Worm (Caenorhabditis elegans) whole organism, L3 larva: ENCODE measurements around the gene F10D7.4.

Experiments used
- R02D3.7 ChIP-seq: fragments of 150-350 bp; optimal IDR thresholded peaks from 2 replicates; lab custom pipeline; 2014; ENCODE audit warnings: missing biosample characterization, missing genetic modification characterization
- ZK546.5 ChIP-seq: sonication (generic microtip); optimal IDR thresholded peaks from 2 replicates; lab custom pipeline; 2017; ENCODE audit warnings: missing biosample characterization, missing genetic modification characterization
- aly-2 ChIP-seq: fragments of 150-350 bp; optimal IDR thresholded peaks from 2 replicates; lab custom pipeline; 2014; ENCODE audit warnings: missing biosample characterization, missing genetic modification characterization
- ama-1 ChIP-seq: fragments of 150-350 bp; optimal IDR thresholded peaks from 2 replicates; lab custom pipeline; 2018
- ceh-16 ChIP-seq: sonication (generic microtip); optimal IDR thresholded peaks from 2 replicates; lab custom pipeline; 2017; ENCODE audit warnings: missing biosample characterization, missing genetic modification characterization
- ceh-28 ChIP-seq: fragments of 150-350 bp; optimal IDR thresholded peaks from 2 replicates; lab custom pipeline; 2014; ENCODE audit warnings: missing biosample characterization, missing genetic modification reagents, missing genetic modification characterization
- ceh-82 ChIP-seq: fragments of 150-350 bp; optimal IDR thresholded peaks from 2 replicates; lab custom pipeline; 2014; ENCODE audit warnings: missing biosample characterization, missing genetic modification characterization
- ceh-9 ChIP-seq: sonication (generic microtip); optimal IDR thresholded peaks from 2 replicates; lab custom pipeline; 2018; ENCODE audit warnings: missing biosample characterization, missing genetic modification characterization
- daf-12 ChIP-seq: fragments of 150-350 bp; optimal IDR thresholded peaks from 2 replicates; lab custom pipeline; 2014; ENCODE audit warnings: missing biosample characterization, missing genetic modification reagents, missing genetic modification characterization
- egl-27 ChIP-seq: sonication (generic microtip); optimal IDR thresholded peaks from 4 replicates; lab custom pipeline; 2017; ENCODE audit warnings: missing biosample characterization, missing genetic modification reagents, missing genetic modification characterization
- elt-1 ChIP-seq: fragments of 150-350 bp; optimal IDR thresholded peaks from 2 replicates; lab custom pipeline; 2014; ENCODE audit warnings: missing biosample characterization, missing genetic modification characterization
- elt-2 ChIP-seq: sonication (generic microtip); optimal IDR thresholded peaks from 2 replicates; lab custom pipeline; 2016; ENCODE audit warnings: missing genetic modification reagents, mild to moderate bottlenecking, missing genetic modification characterization, missing compliant biosample characterization
- elt-3 ChIP-seq, 3 experiments: fragments of 150-350 bp in 1 of 3; sonication (generic microtip) in 2 of 3; optimal IDR thresholded peaks; 2 replicates in 2 of 3; 4 replicates in 1 of 3; lab custom pipeline; 2014 to 2017; ENCODE audit warnings: missing biosample characterization in 3 of 3, missing genetic modification characterization in 3 of 3
- eor-1 ChIP-seq, 2 experiments: fragments of 150-350 bp; optimal IDR thresholded peaks; 2 replicates each; lab custom pipeline; 2014 to 2018; ENCODE audit warnings: missing biosample characterization in 2 of 2, missing genetic modification characterization in 2 of 2
- fkh-2 ChIP-seq: fragments of 150-350 bp; optimal IDR thresholded peaks from 2 replicates; lab custom pipeline; 2014; ENCODE audit warnings: missing biosample characterization, missing genetic modification reagents, missing genetic modification characterization
- hmg-11 ChIP-seq: sonication (generic microtip); optimal IDR thresholded peaks from 2 replicates; lab custom pipeline; 2016; ENCODE audit warnings: missing genetic modification characterization, missing compliant biosample characterization
- jun-1 ChIP-seq: fragments of 150-350 bp; optimal IDR thresholded peaks from 2 replicates; lab custom pipeline; 2014; ENCODE audit warnings: missing biosample characterization, missing genetic modification reagents, missing genetic modification characterization
- lin-15B ChIP-seq: fragments of 150-350 bp; optimal IDR thresholded peaks from 2 replicates; lab custom pipeline; 2014; ENCODE audit warnings: missing biosample characterization, missing genetic modification characterization
- lin-39 ChIP-seq: fragments of 150-350 bp; optimal IDR thresholded peaks from 2 replicates; lab custom pipeline; 2018; ENCODE audit warnings: missing biosample characterization, missing genetic modification reagents, missing genetic modification characterization
- lsy-12 ChIP-seq: sonication (generic microtip); optimal IDR thresholded peaks from 2 replicates; lab custom pipeline; 2016; ENCODE audit warnings: mild to moderate bottlenecking, missing genetic modification characterization, missing compliant biosample characterization
- mdl-1 ChIP-seq: fragments of 150-350 bp; optimal IDR thresholded peaks from 2 replicates; lab custom pipeline; 2014; ENCODE audit warnings: missing biosample characterization, missing genetic modification characterization
- mml-1 ChIP-seq: fragments of 150-350 bp; sonication (generic microtip); optimal IDR thresholded peaks from 3 replicates; lab custom pipeline; 2014; ENCODE audit warnings: missing biosample characterization, missing genetic modification characterization
- nfya-1 ChIP-seq: sonication (generic microtip); optimal IDR thresholded peaks from 2 replicates; lab custom pipeline; 2017; ENCODE audit warnings: missing genetic modification characterization, mild to moderate bottlenecking, missing compliant biosample characterization, antibody characterized with exemption, moderate library complexity; ENCODE audit not compliant: insufficient read depth
- nhr-12 ChIP-seq: fragments of 150-350 bp; optimal IDR thresholded peaks from 2 replicates; lab custom pipeline; 2014; ENCODE audit warnings: missing biosample characterization, missing genetic modification characterization
- nhr-23 ChIP-seq: fragments of 150-350 bp; optimal IDR thresholded peaks from 2 replicates; lab custom pipeline; 2014; ENCODE audit warnings: missing biosample characterization, missing genetic modification reagents, missing genetic modification characterization
- nhr-43 ChIP-seq: sonication (generic microtip); optimal IDR thresholded peaks from 2 replicates; lab custom pipeline; 2016; ENCODE audit warnings: mild to moderate bottlenecking, missing genetic modification characterization, missing compliant biosample characterization; ENCODE audit not compliant: poor library complexity, severe bottlenecking
- nhr-67 ChIP-seq: fragments of 150-350 bp; optimal IDR thresholded peaks from 2 replicates; lab custom pipeline; 2014; ENCODE audit warnings: missing biosample characterization, missing genetic modification characterization
- nhr-76 ChIP-seq: fragments of 150-350 bp; sonication (generic microtip); optimal IDR thresholded peaks from 5 replicates; lab custom pipeline; 2014; ENCODE audit warnings: missing biosample characterization, missing genetic modification characterization
- nhr-77 ChIP-seq: fragments of 150-350 bp; optimal IDR thresholded peaks from 2 replicates; lab custom pipeline; 2014; ENCODE audit warnings: missing biosample characterization, missing genetic modification characterization
- pha-4 ChIP-seq: fragments of 150-350 bp; optimal IDR thresholded peaks from 2 replicates; lab custom pipeline; 2014; ENCODE audit warnings: missing biosample characterization, missing genetic modification reagents, missing genetic modification characterization
- skn-1 ChIP-seq: fragments of 150-350 bp; optimal IDR thresholded peaks from 2 replicates; lab custom pipeline; 2014; ENCODE audit warnings: missing biosample characterization, missing genetic modification characterization
- tbx-2 ChIP-seq: sonication (generic microtip); optimal IDR thresholded peaks from 2 replicates; lab custom pipeline; 2016; ENCODE audit warnings: mild to moderate bottlenecking, missing genetic modification characterization, missing compliant biosample characterization
- unc-62 ChIP-seq: fragments of 150-350 bp; sonication (generic microtip); optimal IDR thresholded peaks from 4 replicates; lab custom pipeline; 2014; ENCODE audit warnings: missing biosample characterization, missing genetic modification reagents, missing genetic modification characterization
- zag-1 ChIP-seq: fragments of 150-350 bp; optimal IDR thresholded peaks from 2 replicates; lab custom pipeline; 2014; ENCODE audit warnings: missing biosample characterization, missing genetic modification characterization
- ztf-11 ChIP-seq: fragments of 150-350 bp; optimal IDR thresholded peaks from 2 replicates; lab custom pipeline; 2014; ENCODE audit warnings: missing biosample characterization, missing genetic modification characterization
- ztf-4 ChIP-seq: fragments of 150-350 bp; optimal IDR thresholded peaks from 2 replicates; lab custom pipeline; 2014; ENCODE audit warnings: missing biosample characterization, missing genetic modification characterization

Gene F10D7.4

ce11 chrX:17368542-17368941, 13.3 kb downstream of the F10D7.4 start, which contains the start of gene mfsd-10:
mfsd-10 (minus strand) TSS chrX:17368642.
- TF ChIP-seq pha-4 (tag; lab: Kevin White, UChicago) (peak; percentile 72), fkh-2 (tag; lab: Kevin White, UChicago) (no peak)

- TF ChIP-seq mml-1 (tag; lab: Kevin White, UChicago) (no peak), ceh-16 (tag; lab: Kevin White, UChicago) (no peak), ztf-11 (tag; lab: Kevin White, UChicago) (no peak), jun-1 (tag; lab: Kevin White, UChicago) (no peak), daf-12 (tag; lab: Kevin White, UChicago) (no peak), skn-1 (tag; lab: Kevin White, UChicago) (no peak), elt-1 (tag; lab: Kevin White, UChicago) (no peak), eor-1 (tag; optimal IDR thresholded peaks at IDR 0.05; lab: Kevin White, UChicago) (no peak)
Observed at ce11 chrX:17363491-17363890, 18.4 kb downstream of the F10D7.4 start.

ce11 chrX:17362529-17362928, 19.3 kb downstream of the F10D7.4 start, which contains the start of gene F10D7.11:
F10D7.11 (plus strand) TSS chrX:17362829.
- TF ChIP-seq zag-1 (tag; lab: Kevin White, UChicago) (no peak), eor-1 (tag; optimal IDR thresholded peaks at IDR 0.05; lab: Kevin White, UChicago) (no peak), nhr-43 (tag; lab: Kevin White, UChicago) (no peak), nhr-76 (tag; lab: Kevin White, UChicago) (no peak), nhr-67 (no peak), nhr-23 (tag; lab: Kevin White, UChicago) (no peak), tbx-2 (tag; lab: Kevin White, UChicago) (no peak), ztf-4 (tag; lab: Kevin White, UChicago) (no peak), ceh-28 (no peak), ceh-82 (no peak), elt-2 (tag; lab: Kevin White, UChicago) (no peak), ceh-9 (no peak), aly-2 (no peak), mdl-1 (tag; lab: Kevin White, UChicago) (no peak), lsy-12 (no peak), ZK546.5 (tag; lab: Kevin White, UChicago) (no peak), ceh-16 (tag; lab: Kevin White, UChicago) (no peak)

ce11 chrX:17359452-17359851, 22.4 kb downstream of the F10D7.4 start, which contains the start of gene npr-36:
npr-36 (plus strand) TSS chrX:17359752.
- no peak for TF ChIP-seq ceh-82
- TF ChIP-seq nfya-1 (tag; lab: Kevin White, UChicago) = no peak
- no peak for TF ChIP-seq nhr-77 (tag; lab: Kevin White, UChicago)
- no peak for TF ChIP-seq hmg-11 (tag; lab: Kevin White, UChicago)
- TF ChIP-seq nhr-12 (tag; lab: Kevin White, UChicago) = no peak
- TF ChIP-seq nhr-67 = no peak
- no peak for TF ChIP-seq ztf-4 (tag; lab: Kevin White, UChicago)
- no peak for TF ChIP-seq lin-39 (tag; lab: Kevin White, UChicago)
- TF ChIP-seq ztf-11 (tag; lab: Kevin White, UChicago) = no peak
- TF ChIP-seq elt-2 (tag; lab: Kevin White, UChicago) = no peak
- no peak for TF ChIP-seq ama-1 (lab: Kevin White, UChicago)
- TF ChIP-seq elt-3 (tag; optimal IDR thresholded peaks at IDR 0.05; lab: Kevin White, UChicago) = no peak
- TF ChIP-seq lin-15B = no peak
- no peak for TF ChIP-seq tbx-2 (tag; lab: Kevin White, UChicago)
- TF ChIP-seq unc-62 (GFP tag; lab: Kevin White, UChicago) = no peak
- no peak for TF ChIP-seq R02D3.7
- TF ChIP-seq, all 47 proteins: peak for 0

ce11 chrX:17356748-17357147, 25.1 kb downstream of the F10D7.4 start:
- TF ChIP-seq egl-27 (tag; lab: Kevin White, UChicago) (no peak), nhr-76 (tag; lab: Kevin White, UChicago) (no peak), lsy-12 (no peak), hmg-11 (tag; lab: Kevin White, UChicago) (no peak), jun-1 (tag; lab: Kevin White, UChicago) (no peak)
